Fruit fly (Drosophila melanogaster) whole organism, adult: Measurements from ENCODE around the gene CG9471.
A peak's percentile ranks its signal among the peaks of the same experiment; 100 is the strongest.

Experiments
- CG14711 ChIP-seq: fragments of 200-800 bp; sonication (Bioruptor generic); optimal IDR thresholded peaks from 2 replicates; lab custom pipeline; 2018; ENCODE audit warnings: missing biosample characterization, mild to moderate bottlenecking, missing genetic modification characterization, moderate library complexity
- Hr96 ChIP-seq: fragments of 200-800 bp; sonication (Bioruptor generic); optimal IDR thresholded peaks from 2 replicates; lab custom pipeline; 2016; ENCODE audit warnings: missing biosample characterization, missing genetic modification characterization
- cnc ChIP-seq, 2 experiments: fragments of >200 bp; optimal IDR thresholded peaks; 2 replicates each; lab custom pipeline; 2017
- kay ChIP-seq: fragments of 200-800 bp; sonication (Bioruptor generic); peaks from one replicate; lab custom pipeline; 2016; ENCODE audit warnings: missing biosample characterization, missing genetic modification characterization, borderline replicate concordance
- ovo ChIP-seq: fragments of 200-800 bp; sonication (Bioruptor generic); optimal IDR thresholded peaks from 2 replicates; lab custom pipeline; 2016; ENCODE audit warnings: missing biosample characterization, missing genetic modification characterization

- no peak for TF ChIP-seq CG14711 (tag; lab: Kevin White, UChicago)
- no peak for TF ChIP-seq Hr96 (GFP tag; lab: Kevin White, UChicago)
- no peak for TF ChIP-seq kay (GFP tag; lab: Kevin White, UChicago)
- peak; percentile 9 for TF ChIP-seq ovo (GFP tag; lab: Kevin White, UChicago)
- no peak for TF ChIP-seq cnc (optimal IDR thresholded peaks at IDR 0.05; lab: Kevin White, UChicago)
Observed at dm6 chr3R:9725121-9725956, 46.0 kb downstream of the CG9471 start, which contains the start of gene hyd.
